Fruit fly (Drosophila melanogaster): ENCODE results near the gene CG8907.

CG8907 gene

dm6 chr3R:16969361-16970355 lies 38.4 kb upstream of the CG8907 start (continued):
- TF ChIP-seq Ets96B (tag; optimal IDR thresholded peaks at IDR 0.05): no peak
- no peak for TF ChIP-seq Hr39 (GFP tag; optimal IDR thresholded peaks at IDR 0.05)
- no peak for TF ChIP-seq ss (GFP tag; optimal IDR thresholded peaks at IDR 0.05)
- TF ChIP-seq CG6163 (GFP tag; IDR thresholded peaks at IDR 0.05): no peak; the same call in 2 of the 3 replicates
- peak; percentile 39 for TF ChIP-seq Eip75B (GFP tag; optimal IDR thresholded peaks at IDR 0.05)
- no peak for TF ChIP-seq fkh (GFP tag; optimal IDR thresholded peaks at IDR 0.05)
- peak; percentile 3 for TF ChIP-seq CG11762 (GFP tag; optimal IDR thresholded peaks at IDR 0.05; ENCODE audit: insufficient read depth)
- no peak for TF ChIP-seq Eip93F (GFP tag; optimal IDR thresholded peaks at IDR 0.05)
- no peak for TF ChIP-seq CG9139 (GFP tag; optimal IDR thresholded peaks at IDR 0.05)
- TF ChIP-seq CG8319 (GFP tag; optimal IDR thresholded peaks at IDR 0.05): no peak
- peak; percentile 87 for TF ChIP-seq dsx (GFP tag; optimal IDR thresholded peaks at IDR 0.05; ENCODE audit: poor library complexity, severe bottlenecking)
- peak; percentile 53 for TF ChIP-seq Hr4 (GFP tag; optimal IDR thresholded peaks at IDR 0.05)
- TF ChIP-seq spab (GFP tag; optimal IDR thresholded peaks at IDR 0.05): no peak
- no peak for TF ChIP-seq CG3919 (GFP tag; optimal IDR thresholded peaks at IDR 0.05)
- TF ChIP-seq esn (GFP tag; optimal IDR thresholded peaks at IDR 0.05): peak; percentile 57
- TF ChIP-seq Met (GFP tag; optimal IDR thresholded peaks at IDR 0.05): no peak
- TF ChIP-seq dac (GFP tag; optimal IDR thresholded peaks at IDR 0.05): no peak
- peak; percentile 78; the same call in 2 of the 3 replicates for TF ChIP-seq eg (GFP tag; IDR thresholded peaks at IDR 0.05)
- no peak for TF ChIP-seq Hr38 (GFP tag; optimal IDR thresholded peaks at IDR 0.05)
- no peak for TF ChIP-seq Ets21C (GFP tag; optimal IDR thresholded peaks at IDR 0.05)
- no peak for TF ChIP-seq CG10669 (GFP tag; optimal IDR thresholded peaks at IDR 0.05)
- no peak for TF ChIP-seq OdsH (GFP tag; optimal IDR thresholded peaks at IDR 0.05)
- peak; percentile 18 for TF ChIP-seq acj6 (GFP tag; optimal IDR thresholded peaks at IDR 0.05)
- TF ChIP-seq CG6808 (GFP tag; optimal IDR thresholded peaks at IDR 0.05): peak; percentile 22
- peak; percentile 46 for TF ChIP-seq Lpt (GFP tag; optimal IDR thresholded peaks at IDR 0.05)
- TF ChIP-seq Sox15 (GFP tag; optimal IDR thresholded peaks at IDR 0.05): no peak
- peak; percentile 78 for TF ChIP-seq svp (GFP tag)

dm6 chr3R:16972136-16972535 lies 35.9 kb upstream of the CG8907 start, which contains the start of gene Abd-B:
TSS of gene Abd-B (minus strand) at chr3R:16972236.
- TF ChIP-seq Ets21C (GFP tag; optimal IDR thresholded peaks at IDR 0.05) (no peak), salr (GFP tag; optimal IDR thresholded peaks at IDR 0.05) (no peak), Eip78C (GFP tag) (no peak), CG8632 (GFP tag; optimal IDR thresholded peaks at IDR 0.05) (no peak), fd59A (GFP tag; optimal IDR thresholded peaks at IDR 0.05) (no peak), fd85E (GFP tag; optimal IDR thresholded peaks at IDR 0.05) (no peak), Hr4 (GFP tag; optimal IDR thresholded peaks at IDR 0.05) (no peak), Lpt (GFP tag; optimal IDR thresholded peaks at IDR 0.05) (no peak), esn (GFP tag; optimal IDR thresholded peaks at IDR 0.05) (no peak), Hr39 (GFP tag; optimal IDR thresholded peaks at IDR 0.05) (no peak), fkh (GFP tag; optimal IDR thresholded peaks at IDR 0.05) (no peak), CG11762 (GFP tag; optimal IDR thresholded peaks at IDR 0.05; ENCODE audit: insufficient read depth) (no peak), vri (GFP tag; optimal IDR thresholded peaks at IDR 0.05) (no peak), CG4318 (GFP tag; optimal IDR thresholded peaks at IDR 0.05) (no peak), CG9139 (GFP tag; optimal IDR thresholded peaks at IDR 0.05) (no peak), CG34406 (GFP tag; optimal IDR thresholded peaks at IDR 0.05) (no peak), cyc (GFP tag; optimal IDR thresholded peaks at IDR 0.05) (no peak)

- TF ChIP-seq Met (GFP tag; optimal IDR thresholded peaks at IDR 0.05) (no peak), acj6 (GFP tag; optimal IDR thresholded peaks at IDR 0.05) (no peak), CG6163 (GFP tag; IDR thresholded peaks at IDR 0.05) (no peak), CG11762 (GFP tag; optimal IDR thresholded peaks at IDR 0.05; ENCODE audit: insufficient read depth) (no peak), CG11294 (GFP tag; IDR thresholded peaks at IDR 0.05) (no peak), CG7368 (GFP tag; optimal IDR thresholded peaks at IDR 0.05) (no peak), Gug (GFP tag; IDR thresholded peaks at IDR 0.05) (no peak), CG8119 (GFP tag; IDR thresholded peaks at IDR 0.05) (no peak), Sox14 (GFP tag; optimal IDR thresholded peaks at IDR 0.05) (no peak), svp (GFP tag) (no peak), CG6854 (GFP tag; optimal IDR thresholded peaks at IDR 0.05) (no peak), CG32006 (GFP tag; optimal IDR thresholded peaks at IDR 0.05) (no peak), CG3919 (GFP tag; optimal IDR thresholded peaks at IDR 0.05) (no peak), lz (GFP tag; optimal IDR thresholded peaks at IDR 0.05) (no peak), ss (GFP tag; optimal IDR thresholded peaks at IDR 0.05) (no peak)
Measured at dm6 chr3R:16972575-16972974, 35.5 kb upstream of the CG8907 start.
